Worm (Caenorhabditis elegans): ENCODE data around the gene nekl-4.

- TF ChIP-seq ceh-36 (tag; optimal IDR thresholded peaks at IDR 0.05) (no peak), ama-1 (optimal IDR thresholded peaks at IDR 0.05) (no peak), tbx-11 (GFP tag; IDR thresholded peaks at IDR 0.05) (no peak)
These were observed 11.8 kb downstream of the nekl-4 start for ce11 chrIII:5505474-5506022.

Measured in whole organism, early embryonic.